Fruit fly (Drosophila melanogaster) whole organism, adult: ENCODE measurements around the gene wam.
A peak's percentile ranks its signal among the peaks of the same experiment; 100 is the strongest.

ENCODE experiments used
- CG11617 ChIP-seq: fragments of 200-800 bp; sonication (Bioruptor generic); optimal IDR thresholded peaks from 2 replicates; lab custom pipeline; 2017; ENCODE audit warnings: mild to moderate bottlenecking, missing biosample characterization, missing genetic modification reagents, missing genetic modification characterization
- CG12768 ChIP-seq: fragments of 200-800 bp; sonication (Bioruptor generic); optimal IDR thresholded peaks from 2 replicates; lab custom pipeline; 2017; ENCODE audit warnings: missing biosample characterization, missing genetic modification characterization, mild to moderate bottlenecking, moderate library complexity, missing genetic modification reagents
- CG14711 ChIP-seq: fragments of 200-800 bp; sonication (Bioruptor generic); optimal IDR thresholded peaks from 2 replicates; lab custom pipeline; 2018; ENCODE audit warnings: missing biosample characterization, mild to moderate bottlenecking, missing genetic modification characterization, moderate library complexity
- CG1620 ChIP-seq: fragments of 200-800 bp; sonication (Bioruptor generic); optimal IDR thresholded peaks from 2 replicates; lab custom pipeline; 2016; ENCODE audit warnings: missing biosample characterization, missing genetic modification characterization
- CG33017 ChIP-seq: fragments of 200-800 bp; sonication (Bioruptor generic); optimal IDR thresholded peaks from 2 replicates; lab custom pipeline; 2018; ENCODE audit warnings: missing biosample characterization, mild to moderate bottlenecking, missing genetic modification characterization, moderate library complexity
- CG5204 ChIP-seq: fragments of 200-800 bp; sonication (Bioruptor generic); optimal IDR thresholded peaks from 2 replicates; lab custom pipeline; 2016; ENCODE audit warnings: missing biosample characterization, missing genetic modification characterization
- CG7045 ChIP-seq: fragments of 200-800 bp; sonication (Bioruptor generic); optimal IDR thresholded peaks from 2 replicates; lab custom pipeline; 2017; ENCODE audit warnings: missing biosample characterization, mild to moderate bottlenecking, missing genetic modification characterization
- CG7101 ChIP-seq: fragments of 200-800 bp; sonication (Bioruptor generic); optimal IDR thresholded peaks from 2 replicates; lab custom pipeline; 2018; ENCODE audit warnings: missing biosample characterization, mild to moderate bottlenecking, missing genetic modification characterization, moderate library complexity
- Clk ChIP-seq: fragments of 200-800 bp; sonication (Bioruptor generic); optimal IDR thresholded peaks from 2 replicates; lab custom pipeline; 2017; ENCODE audit warnings: missing biosample characterization, missing genetic modification characterization
- Crg-1 ChIP-seq: fragments of 200-800 bp; sonication (Bioruptor generic); optimal IDR thresholded peaks from 2 replicates; lab custom pipeline; 2016; ENCODE audit warnings: missing biosample characterization, missing genetic modification characterization
- Hr96 ChIP-seq: fragments of 200-800 bp; sonication (Bioruptor generic); optimal IDR thresholded peaks from 2 replicates; lab custom pipeline; 2016; ENCODE audit warnings: missing biosample characterization, missing genetic modification characterization
- Mnt ChIP-seq: fragments of 200-800 bp; sonication (Bioruptor generic); optimal IDR thresholded peaks from 2 replicates; lab custom pipeline; 2016; ENCODE audit warnings: missing biosample characterization, mild to moderate bottlenecking, missing genetic modification characterization
- bab1 ChIP-seq: fragments of 200-800 bp; sonication (Bioruptor generic); optimal IDR thresholded peaks from 3 replicates; lab custom pipeline; 2019; ENCODE audit warnings: missing biosample characterization, mild to moderate bottlenecking, missing genetic modification characterization, moderate library complexity
- cic ChIP-seq: fragments of 200-800 bp; sonication (Bioruptor generic); optimal IDR thresholded peaks from 2 replicates; lab custom pipeline; 2017; ENCODE audit warnings: missing biosample characterization, mild to moderate bottlenecking, missing genetic modification characterization, moderate library complexity
- cnc ChIP-seq, 2 experiments: fragments of >200 bp; optimal IDR thresholded peaks; 2 replicates each; lab custom pipeline; 2017
- kay ChIP-seq: fragments of 200-800 bp; sonication (Bioruptor generic); peaks from one replicate; lab custom pipeline; 2016; ENCODE audit warnings: missing biosample characterization, missing genetic modification characterization, borderline replicate concordance
- ovo ChIP-seq: fragments of 200-800 bp; sonication (Bioruptor generic); optimal IDR thresholded peaks from 2 replicates; lab custom pipeline; 2016; ENCODE audit warnings: missing biosample characterization, missing genetic modification characterization
- pad ChIP-seq: fragments of 200-800 bp; sonication (Bioruptor generic); optimal IDR thresholded peaks from 3 replicates; lab custom pipeline; 2017; ENCODE audit warnings: missing biosample characterization, missing genetic modification characterization, mild to moderate bottlenecking, moderate library complexity, missing genetic modification reagents
- tj ChIP-seq: fragments of 200-800 bp; sonication (Bioruptor generic); optimal IDR thresholded peaks from 3 replicates; lab custom pipeline; 2017; ENCODE audit warnings: missing biosample characterization, mild to moderate bottlenecking, missing genetic modification characterization, moderate library complexity
- toe ChIP-seq: fragments of 200-800 bp; sonication (Bioruptor generic); optimal IDR thresholded peaks from 2 replicates; lab custom pipeline; 2016; ENCODE audit warnings: missing biosample characterization, missing genetic modification characterization

Gene wam

DNA sequence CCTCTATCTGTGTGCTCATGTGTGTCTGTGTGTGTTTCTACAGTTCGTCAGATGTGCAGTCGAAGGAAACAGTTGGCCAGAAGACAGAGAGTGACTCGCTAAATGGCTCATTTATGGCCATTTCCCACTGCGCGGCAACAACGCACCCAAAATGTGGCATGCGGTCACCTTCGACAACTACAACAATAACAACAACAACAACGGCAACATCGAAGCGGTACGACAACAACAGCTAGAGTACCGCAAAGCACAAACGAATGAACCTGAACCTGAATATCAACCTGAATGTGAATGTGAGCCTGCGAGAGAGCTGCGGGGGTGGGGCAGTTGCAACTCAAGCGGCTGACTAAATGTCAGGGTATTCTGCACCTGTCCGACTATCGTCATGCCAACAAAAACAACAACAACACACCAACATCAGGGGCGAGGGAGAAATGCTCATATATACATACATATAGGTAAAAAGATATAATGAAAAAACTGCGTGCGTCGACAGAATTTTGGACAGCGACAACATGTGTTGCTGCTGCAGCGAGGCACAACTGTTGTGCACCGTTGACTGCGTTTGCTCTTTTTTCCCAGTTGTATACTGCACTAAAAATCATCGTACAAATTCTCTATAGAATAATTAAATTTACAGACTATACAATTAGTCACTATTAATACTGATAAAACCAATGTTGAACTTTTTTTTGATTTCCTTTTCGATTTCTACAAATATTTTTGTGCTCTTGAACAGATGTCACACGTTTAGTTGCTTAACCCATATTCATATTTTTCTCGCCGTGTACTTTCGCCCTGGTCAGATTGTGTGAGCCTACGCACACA lies 12.5 kb upstream of the wam start:
- no peak for TF ChIP-seq CG11617 (GFP tag; lab: Kevin White, UChicago)
- TF ChIP-seq Mnt (GFP tag; lab: Kevin White, UChicago): no peak
- no peak for TF ChIP-seq Hr96 (GFP tag; lab: Kevin White, UChicago)
- no peak for TF ChIP-seq tj
- no peak for TF ChIP-seq bab1 (GFP tag; lab: Kevin White, UChicago)
- TF ChIP-seq toe (GFP tag; lab: Kevin White, UChicago): no peak
- no peak for TF ChIP-seq CG1620
- no peak for TF ChIP-seq CG14711
- no peak for TF ChIP-seq cic (GFP tag; lab: Kevin White, UChicago)
- TF ChIP-seq cnc (optimal IDR thresholded peaks at IDR 0.05; lab: Kevin White, UChicago): no peak
- no peak for TF ChIP-seq CG7101 (tag; lab: Kevin White, UChicago)
- TF ChIP-seq CG7045 (GFP tag; lab: Kevin White, UChicago): no peak
- no peak for TF ChIP-seq kay (GFP tag; lab: Kevin White, UChicago)
- no peak for TF ChIP-seq Crg-1 (GFP tag; lab: Kevin White, UChicago)
- no peak for TF ChIP-seq CG12768 (GFP tag; lab: Kevin White, UChicago)
- TF ChIP-seq CG5204: no peak

- TF ChIP-seq toe (GFP tag; lab: Kevin White, UChicago) (no peak), Clk (no peak), kay (GFP tag; lab: Kevin White, UChicago) (peak; percentile 36), CG1620 (no peak), CG7045 (GFP tag; lab: Kevin White, UChicago) (no peak)
Measured at dm6 chr3R:23297132-23297862, 9.4 kb upstream of the wam start.

dm6 chr3R:23296146-23296545 lies 8.3 kb upstream of the wam start:
- TF ChIP-seq ovo (GFP tag; lab: Kevin White, UChicago) (no peak), CG11617 (GFP tag; lab: Kevin White, UChicago) (no peak), CG12768 (GFP tag; lab: Kevin White, UChicago) (no peak), CG5204 (no peak), Hr96 (GFP tag; lab: Kevin White, UChicago) (no peak), bab1 (GFP tag; lab: Kevin White, UChicago) (no peak), CG7101 (tag; lab: Kevin White, UChicago) (no peak), tj (no peak), CG33017 (tag; lab: Kevin White, UChicago) (no peak), toe (GFP tag; lab: Kevin White, UChicago) (no peak), CG7045 (GFP tag; lab: Kevin White, UChicago) (no peak), cnc (optimal IDR thresholded peaks at IDR 0.05; lab: Kevin White, UChicago) (no peak), CG14711 (no peak), pad (GFP tag; lab: Kevin White, UChicago) (no peak), Clk (no peak), kay (GFP tag; lab: Kevin White, UChicago) (no peak), Crg-1 (GFP tag; lab: Kevin White, UChicago) (no peak), cic (GFP tag; lab: Kevin White, UChicago) (no peak)

DNA sequence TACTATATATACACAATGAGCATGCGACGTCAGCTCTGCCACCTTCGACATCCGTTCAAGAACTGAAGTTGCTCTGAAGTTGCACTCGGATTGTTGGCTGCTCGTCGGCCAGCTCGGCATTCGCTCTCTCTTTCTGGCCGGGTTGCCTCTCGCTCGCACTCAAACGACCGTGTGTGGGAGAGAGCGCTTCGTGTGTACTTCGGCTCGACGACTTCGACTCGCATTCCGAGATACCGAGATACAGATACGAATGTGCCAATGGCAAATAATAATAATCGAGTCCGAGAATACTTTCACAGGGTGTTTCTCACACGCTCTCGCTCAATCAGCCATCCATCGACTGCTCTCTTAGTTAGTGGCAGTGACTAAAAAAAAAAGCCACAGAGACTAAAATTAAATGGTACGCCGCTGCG lies 7.5 kb upstream of the wam start:
- peak; percentile 15 for TF ChIP-seq CG7101 (tag; lab: Kevin White, UChicago)
- TF ChIP-seq CG1620: no peak
- peak; percentile 6 for TF ChIP-seq toe (GFP tag; lab: Kevin White, UChicago)
- TF ChIP-seq CG12768 (GFP tag; lab: Kevin White, UChicago): no peak
- TF ChIP-seq CG14711: no peak
- peak; percentile 8 for TF ChIP-seq CG33017 (tag; lab: Kevin White, UChicago)
- peak; percentile 56 for TF ChIP-seq cic (GFP tag; lab: Kevin White, UChicago)
- TF ChIP-seq kay (GFP tag; lab: Kevin White, UChicago): no peak
- TF ChIP-seq Crg-1 (GFP tag; lab: Kevin White, UChicago): no peak
- TF ChIP-seq Clk: no peak
- TF ChIP-seq Hr96 (GFP tag; lab: Kevin White, UChicago): peak; percentile 37
- no peak for TF ChIP-seq CG11617 (GFP tag; lab: Kevin White, UChicago)
- no peak for TF ChIP-seq ovo (GFP tag; lab: Kevin White, UChicago)
- TF ChIP-seq bab1 (GFP tag; lab: Kevin White, UChicago): no peak
- no peak for TF ChIP-seq CG7045 (GFP tag; lab: Kevin White, UChicago)
- no peak for TF ChIP-seq pad (GFP tag; lab: Kevin White, UChicago)
- TF ChIP-seq Mnt (GFP tag; lab: Kevin White, UChicago): peak; percentile 24
- TF ChIP-seq CG5204: no peak
- peak; percentile 28 for TF ChIP-seq tj
- TF ChIP-seq cnc (optimal IDR thresholded peaks at IDR 0.05; lab: Kevin White, UChicago): no peak

dm6 chr3R:23293066-23293777 lies 5.4 kb upstream of the wam start:
- TF ChIP-seq CG7101 (tag; lab: Kevin White, UChicago) (no peak), CG7045 (GFP tag; lab: Kevin White, UChicago) (no peak), CG1620 (no peak), ovo (GFP tag; lab: Kevin White, UChicago) (no peak), bab1 (GFP tag; lab: Kevin White, UChicago) (no peak), CG14711 (no peak), CG5204 (no peak), Clk (no peak), pad (GFP tag; lab: Kevin White, UChicago) (no peak), CG12768 (GFP tag; lab: Kevin White, UChicago) (no peak), Hr96 (GFP tag; lab: Kevin White, UChicago) (no peak), cnc (optimal IDR thresholded peaks at IDR 0.05; lab: Kevin White, UChicago) (no peak), CG33017 (tag; lab: Kevin White, UChicago) (peak; percentile 4), CG11617 (GFP tag; lab: Kevin White, UChicago) (no peak), toe (GFP tag; lab: Kevin White, UChicago) (peak; percentile 4), cic (GFP tag; lab: Kevin White, UChicago) (peak; percentile 21), Crg-1 (GFP tag; lab: Kevin White, UChicago) (no peak), Mnt (GFP tag; lab: Kevin White, UChicago) (no peak), kay (GFP tag; lab: Kevin White, UChicago) (no peak), tj (peak; percentile 91)
